Fruit fly (Drosophila melanogaster) whole organism, embryonic: ENCODE measurements around the gene CG9837.

Source experiments
- Atf3 ChIP-seq: fragments of 200-800 bp; sonication (Bioruptor generic); optimal IDR thresholded peaks from 3 replicates; lab custom pipeline; 2016; ENCODE audit warnings: missing biosample characterization, missing genetic modification characterization
- BEAF-32 ChIP-seq: fragments of 200-800 bp; sonication (Bioruptor generic); optimal IDR thresholded peaks from 3 replicates; lab custom pipeline; 2017; ENCODE audit warnings: missing biosample characterization, missing genetic modification characterization, mild to moderate bottlenecking, moderate library complexity, missing genetic modification reagents
- Bteb2 ChIP-seq: fragments of 200-800 bp; sonication (Bioruptor generic); optimal IDR thresholded peaks from 2 replicates; lab custom pipeline; 2016; ENCODE audit warnings: missing biosample characterization, missing genetic modification characterization
- CG11723 ChIP-seq: fragments of 200-800 bp; sonication (Bioruptor generic); optimal IDR thresholded peaks from 2 replicates; lab custom pipeline; 2017; ENCODE audit warnings: missing biosample characterization, mild to moderate bottlenecking, missing genetic modification characterization
- CG12236 ChIP-seq: fragments of 200-800 bp; sonication (Bioruptor generic); optimal IDR thresholded peaks from 2 replicates; lab custom pipeline; 2016; ENCODE audit warnings: missing biosample characterization, missing genetic modification characterization
- CG12391 ChIP-seq: fragments of 200-800 bp; sonication (Bioruptor generic); optimal IDR thresholded peaks from 3 replicates; lab custom pipeline; 2018; ENCODE audit warnings: missing biosample characterization, mild to moderate bottlenecking, missing genetic modification characterization, moderate library complexity
- CG13296 ChIP-seq: fragments of 200-800 bp; sonication (Bioruptor generic); optimal IDR thresholded peaks from 3 replicates; lab custom pipeline; 2018; ENCODE audit warnings: missing biosample characterization, mild to moderate bottlenecking, missing genetic modification characterization
- CG14965 ChIP-seq: fragments of 200-800 bp; sonication (Bioruptor generic); optimal IDR thresholded peaks from 2 replicates; lab custom pipeline; 2016; ENCODE audit warnings: missing biosample characterization, missing genetic modification characterization, borderline replicate concordance
- CG15011 ChIP-seq: fragments of 200-800 bp; sonication (Bioruptor generic); optimal IDR thresholded peaks from 3 replicates; lab custom pipeline; 2018; ENCODE audit warnings: missing biosample characterization, mild to moderate bottlenecking, missing genetic modification characterization
- CG15269 ChIP-seq: fragments of 200-800 bp; sonication (Bioruptor generic); optimal IDR thresholded peaks from 2 replicates; lab custom pipeline; 2018; ENCODE audit warnings: missing biosample characterization, mild to moderate bottlenecking, missing genetic modification characterization, moderate library complexity
- CG15479 ChIP-seq: fragments of 200-800 bp; sonication (Bioruptor generic); optimal IDR thresholded peaks from 3 replicates; lab custom pipeline; 2019; ENCODE audit warnings: missing biosample characterization, mild to moderate bottlenecking, missing genetic modification characterization, moderate library complexity
- CG15514 ChIP-seq: fragments of 200-800 bp; sonication (Bioruptor generic); optimal IDR thresholded peaks from 3 replicates; lab custom pipeline; 2017; ENCODE audit warnings: missing biosample characterization, missing genetic modification characterization, mild to moderate bottlenecking, moderate library complexity, missing genetic modification reagents
- CG17568 ChIP-seq: fragments of 200-800 bp; sonication (Bioruptor generic); optimal IDR thresholded peaks from 2 replicates; lab custom pipeline; 2018; ENCODE audit warnings: missing biosample characterization, mild to moderate bottlenecking, missing genetic modification characterization, moderate library complexity
- CG17829 ChIP-seq: fragments of 200-800 bp; optimal IDR thresholded peaks from 2 replicates; lab custom pipeline; 2019; ENCODE audit warnings: missing biosample characterization, mild to moderate bottlenecking, missing genetic modification characterization, moderate library complexity
- CG2120 ChIP-seq: fragments of 200-800 bp; sonication (Bioruptor generic); optimal IDR thresholded peaks from 3 replicates; lab custom pipeline; 2016; ENCODE audit warnings: missing biosample characterization, missing genetic modification characterization
- CG3163 ChIP-seq: fragments of 200-800 bp; sonication (Bioruptor generic); optimal IDR thresholded peaks from 3 replicates; lab custom pipeline; 2016; ENCODE audit warnings: missing biosample characterization, missing genetic modification characterization
- CG3281 ChIP-seq: fragments of 200-800 bp; sonication (Bioruptor generic); optimal IDR thresholded peaks from 3 replicates; lab custom pipeline; 2017; ENCODE audit warnings: missing biosample characterization, mild to moderate bottlenecking, missing genetic modification characterization
- CG5953 ChIP-seq: fragments of 200-800 bp; sonication (Bioruptor generic); IDR thresholded peaks from 2 replicates; pipeline ENCODE4 v1.3.6; 2022; ENCODE audit warnings: missing biosample characterization, missing genetic modification characterization
- CG7987 ChIP-seq: fragments of 200-800 bp; sonication (Bioruptor generic); optimal IDR thresholded peaks from 2 replicates; lab custom pipeline; 2018; ENCODE audit warnings: missing biosample characterization, mild to moderate bottlenecking, missing genetic modification characterization, moderate library complexity
- CG8089 ChIP-seq: fragments of 200-800 bp; sonication (Bioruptor generic); optimal IDR thresholded peaks from 3 replicates; lab custom pipeline; 2016; ENCODE audit warnings: missing biosample characterization, missing genetic modification characterization
- CG8281 ChIP-seq: fragments of 200-800 bp; sonication (Bioruptor generic); optimal IDR thresholded peaks from 2 replicates; lab custom pipeline; 2018; ENCODE audit warnings: missing biosample characterization, mild to moderate bottlenecking, missing genetic modification characterization, moderate library complexity
- CTCF ChIP-seq: fragments of 200-800 bp; sonication (Bioruptor generic); optimal IDR thresholded peaks from 2 replicates; lab custom pipeline; 2017; ENCODE audit warnings: missing biosample characterization, mild to moderate bottlenecking, missing genetic modification characterization, moderate library complexity
- Dip2 ChIP-seq: fragments of 200-800 bp; sonication (Bioruptor generic); IDR thresholded peaks from 2 replicates; pipeline ENCODE4 v1.3.6; 2022; ENCODE audit warnings: missing biosample characterization, missing genetic modification characterization
- Doc3 ChIP-seq: fragments of 200-800 bp; sonication (Bioruptor generic); IDR thresholded peaks from 3 replicates; pipeline ENCODE4 v1.3.6; 2022; ENCODE audit warnings: missing biosample characterization, missing genetic modification characterization; ENCODE audit not compliant: partially characterized antibody
- H15 ChIP-seq: fragments of 200-800 bp; sonication (Bioruptor generic); IDR thresholded peaks from 3 replicates; pipeline ENCODE4 v1.3.6; 2022; ENCODE audit warnings: missing biosample characterization, missing genetic modification characterization
- Hsf ChIP-seq: fragments of 200-800 bp; sonication (Bioruptor generic); optimal IDR thresholded peaks from 3 replicates; lab custom pipeline; 2016; ENCODE audit warnings: missing biosample characterization, missing genetic modification characterization
- MESR4 ChIP-seq: fragments of 200-800 bp; sonication (Bioruptor generic); optimal IDR thresholded peaks from 2 replicates; lab custom pipeline; 2018; ENCODE audit warnings: missing biosample characterization, mild to moderate bottlenecking, missing genetic modification characterization, moderate library complexity
- Neu2 ChIP-seq: fragments of 200-800 bp; sonication (Bioruptor generic); optimal IDR thresholded peaks from 3 replicates; lab custom pipeline; 2016; ENCODE audit warnings: missing biosample characterization, missing genetic modification characterization, borderline replicate concordance
- Usf ChIP-seq: fragments of 200-800 bp; sonication (Bioruptor generic); optimal IDR thresholded peaks from 2 replicates; lab custom pipeline; 2017; ENCODE audit warnings: missing genotype, missing biosample characterization, missing genetic modification characterization
- Xrp1 ChIP-seq: fragments of 200-800 bp; sonication (Bioruptor generic); IDR thresholded peaks from 2 replicates; pipeline ENCODE4 v1.3.6; 2022; ENCODE audit warnings: missing biosample characterization, missing genetic modification characterization
- bowl ChIP-seq: fragments of 200-800 bp; sonication (Bioruptor generic); IDR thresholded peaks from 2 replicates; pipeline ENCODE4 v1.3.6; 2022; ENCODE audit warnings: missing biosample characterization, missing genetic modification characterization
- br ChIP-seq: fragments of >200 bp; optimal IDR thresholded peaks from 2 replicates; lab custom pipeline; 2017
- gem ChIP-seq: fragments of 200-800 bp; sonication (Bioruptor generic); optimal IDR thresholded peaks from 2 replicates; lab custom pipeline; 2019; ENCODE audit warnings: missing biosample characterization, mild to moderate bottlenecking, missing genetic modification characterization, moderate library complexity
- gfzf ChIP-seq: fragments of 200-800 bp; sonication (Bioruptor generic); optimal IDR thresholded peaks from 2 replicates; lab custom pipeline; 2016; ENCODE audit warnings: missing biosample characterization, mild to moderate bottlenecking, missing genetic modification characterization, moderate library complexity
- gsb-n ChIP-seq: fragments of 200-800 bp; sonication (Bioruptor generic); optimal IDR thresholded peaks from 3 replicates; lab custom pipeline; 2018; ENCODE audit warnings: missing biosample characterization, mild to moderate bottlenecking, missing genetic modification characterization
- h ChIP-seq: fragments of >200 bp; optimal IDR thresholded peaks from 2 replicates; lab custom pipeline; 2017
- kay ChIP-seq: fragments of 200-800 bp; sonication (Bioruptor generic); optimal IDR thresholded peaks from 2 replicates; lab custom pipeline; 2016; ENCODE audit warnings: missing biosample characterization, missing genetic modification characterization
- lbe ChIP-seq: fragments of 200-800 bp; sonication (Bioruptor generic); optimal IDR thresholded peaks from 2 replicates; lab custom pipeline; 2016; ENCODE audit warnings: missing biosample characterization, mild to moderate bottlenecking, missing genetic modification characterization
- oc ChIP-seq: fragments of 200-800 bp; sonication (Bioruptor generic); optimal IDR thresholded peaks from 2 replicates; lab custom pipeline; 2018; ENCODE audit warnings: missing biosample characterization, mild to moderate bottlenecking, missing genetic modification characterization, moderate library complexity
- pfk ChIP-seq: fragments of 200-800 bp; sonication (Bioruptor generic); optimal IDR thresholded peaks from 2 replicates; lab custom pipeline; 2018; ENCODE audit warnings: missing biosample characterization, mild to moderate bottlenecking, missing genetic modification characterization, moderate library complexity
- prd ChIP-seq, 3 experiments: fragments of >200 bp in 2 of 3; fragments of 200-800 bp in 1 of 3; sonication (Bioruptor generic) in 1 of 3; optimal IDR thresholded peaks in 2 of 3; IDR thresholded peaks in 1 of 3; 2 replicates in 2 of 3; 3 replicates in 1 of 3; pipeline versions ENCODE4 v1.3.6 to Lab custom; 2017 to 2022; ENCODE audit warnings: missing biosample characterization in 1 of 3, missing genetic modification characterization in 1 of 3
- pros ChIP-seq: fragments of 200-800 bp; sonication (Bioruptor generic); optimal IDR thresholded peaks from 3 replicates; lab custom pipeline; 2019; ENCODE audit warnings: missing biosample characterization, mild to moderate bottlenecking, missing genetic modification characterization, moderate library complexity
- psq ChIP-seq: fragments of 200-800 bp; sonication (Bioruptor generic); optimal IDR thresholded peaks from 2 replicates; lab custom pipeline; 2017; ENCODE audit warnings: missing biosample characterization, missing genetic modification characterization
- row ChIP-seq: fragments of 200-800 bp; sonication (Bioruptor generic); IDR thresholded peaks from 3 replicates; pipeline ENCODE4 v1.3.6; 2022; ENCODE audit warnings: missing biosample characterization, missing genetic modification characterization
- scrt ChIP-seq: fragments of 200-800 bp; sonication (Bioruptor generic); optimal IDR thresholded peaks from 2 replicates; lab custom pipeline; 2018; ENCODE audit warnings: missing biosample characterization, mild to moderate bottlenecking, missing genetic modification characterization, moderate library complexity
- sens-2 ChIP-seq: fragments of 200-800 bp; sonication (Bioruptor generic); IDR thresholded peaks from 2 replicates; pipeline ENCODE4 v1.3.6; 2022; ENCODE audit warnings: missing biosample characterization, missing genetic modification characterization
- slbo ChIP-seq: fragments of 200-800 bp; sonication (Bioruptor generic); IDR thresholded peaks from 2 replicates; pipeline ENCODE4 v1.3.6; 2022; ENCODE audit warnings: missing biosample characterization, missing genetic modification characterization
- slou ChIP-seq: fragments of 200-800 bp; sonication (Bioruptor generic); optimal IDR thresholded peaks from 3 replicates; lab custom pipeline; 2016; ENCODE audit warnings: missing biosample characterization, missing genetic modification characterization
- trem ChIP-seq: fragments of 200-800 bp; optimal IDR thresholded peaks from 3 replicates; lab custom pipeline; 2019; ENCODE audit warnings: missing biosample characterization, mild to moderate bottlenecking, missing genetic modification characterization, moderate library complexity
- unpg ChIP-seq: fragments of 200-800 bp; sonication (Bioruptor generic); optimal IDR thresholded peaks from 3 replicates; lab custom pipeline; 2018; ENCODE audit warnings: missing biosample characterization, mild to moderate bottlenecking, missing genetic modification characterization, moderate library complexity

CG9837 gene

DNA sequence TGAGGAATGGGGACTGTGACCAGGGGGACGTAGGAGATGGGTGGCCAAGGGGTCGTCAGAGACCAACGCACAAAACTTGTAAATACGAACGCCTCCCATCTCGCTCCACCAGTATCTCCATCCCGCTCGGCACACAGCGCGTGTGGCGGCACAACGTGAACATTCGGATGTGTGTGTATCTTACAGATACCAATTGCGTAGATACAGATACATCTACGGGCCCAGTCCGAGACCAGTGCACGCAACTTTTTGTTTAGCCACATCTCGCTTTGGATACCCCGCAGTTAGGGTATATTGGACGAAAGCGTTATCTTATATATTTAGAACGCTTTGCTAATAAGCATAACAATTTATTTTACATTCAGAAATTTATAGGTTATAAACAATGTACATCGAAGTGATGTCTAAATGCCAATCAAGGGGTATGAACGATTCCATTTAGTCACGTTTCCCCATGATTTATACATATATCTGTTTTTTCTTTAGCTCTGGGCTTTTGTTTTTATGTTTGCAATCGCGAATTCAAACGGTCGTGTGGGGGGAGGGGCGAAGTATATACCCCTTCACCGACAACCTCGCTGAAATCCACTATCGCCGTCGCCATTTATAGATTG is 1.9 kb downstream of the CG9837 start (continued):
- TF ChIP-seq prd (optimal IDR thresholded peaks at IDR 0.05; lab: Kevin White, UChicago) (no peak), prd (GFP tag; IDR thresholded peaks at IDR 0.05; lab: Robert Waterston, UW) (peak; percentile 99), slbo (peak; percentile 99), CG15479 (GFP tag; lab: Kevin White, UChicago) (peak; percentile 51), sens-2 (GFP tag; lab: Robert Waterston, UW) (peak; percentile 97), kay (GFP tag; lab: Kevin White, UChicago) (peak; percentile 98), Bteb2 (peak; percentile 99), MESR4 (GFP tag; lab: Kevin White, UChicago) (peak; percentile 87), psq (GFP tag; lab: Kevin White, UChicago) (peak; percentile 95), CTCF (GFP tag; lab: Kevin White, UChicago) (peak; percentile 75), Dip2 (peak; percentile 77; the same call in 1 of the 2 replicates), row (GFP tag; lab: Robert Waterston, UW) (peak; percentile 99), lbe (GFP tag; lab: Kevin White, UChicago) (peak; percentile 98), CG13296 (GFP tag; lab: Kevin White, UChicago) (peak; percentile 99), CG8089 (GFP tag; lab: Kevin White, UChicago) (peak; percentile 98), CG8281 (tag; lab: Kevin White, UChicago) (peak; percentile 93), Hsf (GFP tag; lab: Kevin White, UChicago) (peak; percentile 99), pfk (GFP tag; lab: Kevin White, UChicago) (peak; percentile 45), Neu2 (peak; percentile 96), CG15011 (peak; percentile 99), CG15269 (peak; percentile 99), bowl (GFP tag; lab: Robert Waterston, UW) (peak; percentile 97), slou (GFP tag; lab: Kevin White, UChicago) (peak; percentile 92), CG17568 (GFP tag; lab: Kevin White, UChicago) (peak; percentile 98), gsb-n (tag; lab: Kevin White, UChicago) (peak; percentile 97), Usf (peak; percentile 98), CG12391 (tag; lab: Kevin White, UChicago) (peak; percentile 99), h (lab: Kevin White, UChicago) (no peak), CG3163 (GFP tag; lab: Kevin White, UChicago) (peak; percentile 92), br (no peak), CG15514 (GFP tag; lab: Kevin White, UChicago) (peak; percentile 95), trem (tag; lab: Kevin White, UChicago) (peak; percentile 94), CG2120 (GFP tag; lab: Kevin White, UChicago) (peak; percentile 100), Doc3 (GFP tag; lab: Robert Waterston, UW) (no peak), CG7987 (GFP tag; lab: Kevin White, UChicago) (peak; percentile 97), unpg (GFP tag; lab: Kevin White, UChicago) (peak; percentile 99), CG3281 (GFP tag; lab: Kevin White, UChicago) (peak; percentile 99), BEAF-32 (GFP tag; lab: Kevin White, UChicago) (peak; percentile 32), pros (GFP tag; lab: Kevin White, UChicago) (peak; percentile 59), H15 (GFP tag; lab: Robert Waterston, UW) (peak; percentile 98), Xrp1 (GFP tag; lab: Robert Waterston, UW) (peak; percentile 98), gfzf (peak; percentile 36), oc (tag; lab: Kevin White, UChicago) (peak; percentile 99), CG14965 (GFP tag; lab: Kevin White, UChicago) (peak; percentile 89), Atf3 (GFP tag; lab: Kevin White, UChicago) (peak; percentile 98), CG17829 (tag; lab: Kevin White, UChicago) (peak; percentile 99), gem (peak; percentile 99), CG5953 (GFP tag; lab: Robert Waterston, UW) (peak; percentile 98), CG12236 (GFP tag; lab: Kevin White, UChicago) (peak; percentile 98), scrt (peak; percentile 98), CG11723 (GFP tag; lab: Kevin White, UChicago) (peak; percentile 97)
